Worm (Caenorhabditis elegans) whole organism, L4 larva: Measurements from ENCODE around the gene T28A11.20.

ENCODE experiments used
- Y48G9A.11 ChIP-seq: fragments of 200-800 bp; sonication (Bioruptor generic); IDR thresholded peaks from 2 replicates; pipeline ENCODE4 v1.3.6; 2022; ENCODE audit warnings: missing genetic modification reagents, missing genetic modification characterization, missing compliant biosample characterization
- ceh-82 ChIP-seq: sonication (generic microtip); optimal IDR thresholded peaks from 2 replicates; lab custom pipeline; 2017; ENCODE audit warnings: missing biosample characterization, missing genetic modification characterization
- fos-1 ChIP-seq: fragments of 150-350 bp; optimal IDR thresholded peaks from 2 replicates; lab custom pipeline; 2014; ENCODE audit warnings: missing biosample characterization, missing genetic modification characterization
- lin-29 ChIP-seq: fragments of 200-800 bp; sonication (Bioruptor generic); IDR thresholded peaks from 2 replicates; pipeline ENCODE4 v1.3.6; 2022; ENCODE audit warnings: missing genetic modification reagents, missing genetic modification characterization, missing compliant biosample characterization
- mdl-1 ChIP-seq, 2 experiments: fragments of 150-350 bp in 1 of 2; sonication (generic microtip) in 1 of 2; optimal IDR thresholded peaks; 2 replicates each; lab custom pipeline; 2014 to 2017; ENCODE audit warnings: missing biosample characterization in 2 of 2, missing genetic modification characterization in 2 of 2
- nhr-10 ChIP-seq: fragments of 150-350 bp; optimal IDR thresholded peaks from 2 replicates; lab custom pipeline; 2014; ENCODE audit warnings: missing biosample characterization, missing genetic modification characterization
- snpc-4 ChIP-seq: fragments of 150-350 bp; optimal IDR thresholded peaks from 2 replicates; lab custom pipeline; 2014; ENCODE audit warnings: missing biosample characterization, missing genetic modification characterization
- ztf-11 ChIP-seq: fragments of 150-350 bp; optimal IDR thresholded peaks from 2 replicates; lab custom pipeline; 2014; ENCODE audit warnings: missing biosample characterization, missing genetic modification characterization

ce11 chrV:3316108-3316507, 43.1 kb upstream of the T28A11.20 start, which contains the start of gene F35F10.1:
- TF ChIP-seq lin-29 (GFP tag; lab: Robert Waterston, UW) (no peak), fos-1 (tag; lab: Kevin White, UChicago) (no peak), mdl-1 (tag; optimal IDR thresholded peaks at IDR 0.05; lab: Kevin White, UChicago) (no peak), ztf-11 (no peak), Y48G9A.11 (GFP tag; lab: Robert Waterston, UW) (no peak), nhr-10 (tag; lab: Kevin White, UChicago) (no peak), ceh-82 (no peak), snpc-4 (no peak)
